Worm (Caenorhabditis elegans) whole organism, L3 larva: ENCODE data around the gene mics-1.

ENCODE experiments used
- ZK546.5 ChIP-seq: sonication (generic microtip); optimal IDR thresholded peaks from 2 replicates; lab custom pipeline; 2017; ENCODE audit warnings: missing biosample characterization, missing genetic modification characterization
- ceh-28 ChIP-seq: fragments of 150-350 bp; optimal IDR thresholded peaks from 2 replicates; lab custom pipeline; 2014; ENCODE audit warnings: missing biosample characterization, missing genetic modification reagents, missing genetic modification characterization
- ceh-9 ChIP-seq: sonication (generic microtip); optimal IDR thresholded peaks from 2 replicates; lab custom pipeline; 2018; ENCODE audit warnings: missing biosample characterization, missing genetic modification characterization
- pha-4 ChIP-seq: fragments of 150-350 bp; optimal IDR thresholded peaks from 2 replicates; lab custom pipeline; 2014; ENCODE audit warnings: missing biosample characterization, missing genetic modification reagents, missing genetic modification characterization
- unc-39 ChIP-seq: sonication (generic microtip); optimal IDR thresholded peaks from 4 replicates; lab custom pipeline; 2017; ENCODE audit warnings: missing biosample characterization, missing genetic modification characterization

ce11 chrV:10594810-10595209, 16.7 kb upstream of the mics-1 start, which contains the start of gene T21C9.11:
- no peak for TF ChIP-seq pha-4 (tag; lab: Kevin White, UChicago)
- TF ChIP-seq ceh-28 (tag; lab: Kevin White, UChicago) = no peak
- no peak for TF ChIP-seq ZK546.5 (tag; lab: Kevin White, UChicago)
- TF ChIP-seq unc-39 (tag; lab: Kevin White, UChicago) = no peak
- no peak for TF ChIP-seq ceh-9
